Worm (Caenorhabditis elegans) whole organism, L3 larva: ENCODE data around the gene pstk-1.

Experiments used
- R02D3.7 ChIP-seq: fragments of 150-350 bp; optimal IDR thresholded peaks from 2 replicates; lab custom pipeline; 2014; ENCODE audit warnings: missing biosample characterization, missing genetic modification characterization
- ZK546.5 ChIP-seq: sonication (generic microtip); optimal IDR thresholded peaks from 2 replicates; lab custom pipeline; 2017; ENCODE audit warnings: missing biosample characterization, missing genetic modification characterization
- aly-2 ChIP-seq: fragments of 150-350 bp; optimal IDR thresholded peaks from 2 replicates; lab custom pipeline; 2014; ENCODE audit warnings: missing biosample characterization, missing genetic modification characterization
- ama-1 ChIP-seq: fragments of 150-350 bp; optimal IDR thresholded peaks from 2 replicates; lab custom pipeline; 2018
- ceh-16 ChIP-seq: sonication (generic microtip); optimal IDR thresholded peaks from 2 replicates; lab custom pipeline; 2017; ENCODE audit warnings: missing biosample characterization, missing genetic modification characterization
- ceh-28 ChIP-seq: fragments of 150-350 bp; optimal IDR thresholded peaks from 2 replicates; lab custom pipeline; 2014; ENCODE audit warnings: missing biosample characterization, missing genetic modification reagents, missing genetic modification characterization
- ceh-82 ChIP-seq: fragments of 150-350 bp; optimal IDR thresholded peaks from 2 replicates; lab custom pipeline; 2014; ENCODE audit warnings: missing biosample characterization, missing genetic modification characterization
- ceh-9 ChIP-seq: sonication (generic microtip); optimal IDR thresholded peaks from 2 replicates; lab custom pipeline; 2018; ENCODE audit warnings: missing biosample characterization, missing genetic modification characterization
- daf-12 ChIP-seq: fragments of 150-350 bp; optimal IDR thresholded peaks from 2 replicates; lab custom pipeline; 2014; ENCODE audit warnings: missing biosample characterization, missing genetic modification reagents, missing genetic modification characterization
- egl-27 ChIP-seq: sonication (generic microtip); optimal IDR thresholded peaks from 4 replicates; lab custom pipeline; 2017; ENCODE audit warnings: missing biosample characterization, missing genetic modification reagents, missing genetic modification characterization
- egl-5 ChIP-seq: fragments of 150-350 bp; optimal IDR thresholded peaks from 2 replicates; lab custom pipeline; 2017; ENCODE audit warnings: missing biosample characterization, missing genetic modification reagents, missing genetic modification characterization, inconsistent platforms
- elt-1 ChIP-seq: fragments of 150-350 bp; optimal IDR thresholded peaks from 2 replicates; lab custom pipeline; 2014; ENCODE audit warnings: missing biosample characterization, missing genetic modification characterization
- elt-2 ChIP-seq: sonication (generic microtip); optimal IDR thresholded peaks from 2 replicates; lab custom pipeline; 2016; ENCODE audit warnings: missing genetic modification reagents, mild to moderate bottlenecking, missing genetic modification characterization, missing compliant biosample characterization
- elt-3 ChIP-seq, 3 experiments: fragments of 150-350 bp in 1 of 3; sonication (generic microtip) in 2 of 3; optimal IDR thresholded peaks; 2 replicates in 2 of 3; 4 replicates in 1 of 3; lab custom pipeline; 2014 to 2017; ENCODE audit warnings: missing biosample characterization in 3 of 3, missing genetic modification characterization in 3 of 3
- eor-1 ChIP-seq, 2 experiments: fragments of 150-350 bp; optimal IDR thresholded peaks; 2 replicates each; lab custom pipeline; 2014 to 2018; ENCODE audit warnings: missing biosample characterization in 2 of 2, missing genetic modification characterization in 2 of 2
- fkh-10 ChIP-seq: sonication (generic microtip); optimal IDR thresholded peaks from 2 replicates; lab custom pipeline; 2017; ENCODE audit warnings: missing biosample characterization, missing genetic modification reagents, missing genetic modification characterization
- fkh-2 ChIP-seq: fragments of 150-350 bp; optimal IDR thresholded peaks from 2 replicates; lab custom pipeline; 2014; ENCODE audit warnings: missing biosample characterization, missing genetic modification reagents, missing genetic modification characterization
- fos-1 ChIP-seq: fragments of 150-350 bp; optimal IDR thresholded peaks from 2 replicates; lab custom pipeline; 2014; ENCODE audit warnings: missing biosample characterization, missing genetic modification characterization
- hmg-11 ChIP-seq: sonication (generic microtip); optimal IDR thresholded peaks from 2 replicates; lab custom pipeline; 2016; ENCODE audit warnings: missing genetic modification characterization, missing compliant biosample characterization
- lin-15B ChIP-seq: fragments of 150-350 bp; optimal IDR thresholded peaks from 2 replicates; lab custom pipeline; 2014; ENCODE audit warnings: missing biosample characterization, missing genetic modification characterization
- lin-39 ChIP-seq: fragments of 150-350 bp; optimal IDR thresholded peaks from 2 replicates; lab custom pipeline; 2018; ENCODE audit warnings: missing biosample characterization, missing genetic modification reagents, missing genetic modification characterization
- mdl-1 ChIP-seq: fragments of 150-350 bp; optimal IDR thresholded peaks from 2 replicates; lab custom pipeline; 2014; ENCODE audit warnings: missing biosample characterization, missing genetic modification characterization
- mml-1 ChIP-seq: fragments of 150-350 bp; sonication (generic microtip); optimal IDR thresholded peaks from 3 replicates; lab custom pipeline; 2014; ENCODE audit warnings: missing biosample characterization, missing genetic modification characterization
- nfya-1 ChIP-seq: sonication (generic microtip); optimal IDR thresholded peaks from 2 replicates; lab custom pipeline; 2017; ENCODE audit warnings: missing genetic modification characterization, mild to moderate bottlenecking, missing compliant biosample characterization, antibody characterized with exemption, moderate library complexity; ENCODE audit not compliant: insufficient read depth
- nhr-12 ChIP-seq: fragments of 150-350 bp; optimal IDR thresholded peaks from 2 replicates; lab custom pipeline; 2014; ENCODE audit warnings: missing biosample characterization, missing genetic modification characterization
- nhr-23 ChIP-seq: fragments of 150-350 bp; optimal IDR thresholded peaks from 2 replicates; lab custom pipeline; 2014; ENCODE audit warnings: missing biosample characterization, missing genetic modification reagents, missing genetic modification characterization
- nhr-237 ChIP-seq: fragments of 150-350 bp; optimal IDR thresholded peaks from 2 replicates; lab custom pipeline; 2014; ENCODE audit warnings: missing biosample characterization, missing genetic modification characterization
- nhr-25 ChIP-seq: sonication (generic microtip); optimal IDR thresholded peaks from 2 replicates; lab custom pipeline; 2017; ENCODE audit warnings: missing biosample characterization, missing genetic modification characterization
- nhr-28 ChIP-seq: fragments of 150-350 bp; optimal IDR thresholded peaks from 2 replicates; lab custom pipeline; 2014; ENCODE audit warnings: missing biosample characterization, missing genetic modification characterization
- nhr-43 ChIP-seq: sonication (generic microtip); optimal IDR thresholded peaks from 2 replicates; lab custom pipeline; 2016; ENCODE audit warnings: mild to moderate bottlenecking, missing genetic modification characterization, missing compliant biosample characterization; ENCODE audit not compliant: poor library complexity, severe bottlenecking
- nhr-77 ChIP-seq: fragments of 150-350 bp; optimal IDR thresholded peaks from 2 replicates; lab custom pipeline; 2014; ENCODE audit warnings: missing biosample characterization, missing genetic modification characterization
- pha-4 ChIP-seq: fragments of 150-350 bp; optimal IDR thresholded peaks from 2 replicates; lab custom pipeline; 2014; ENCODE audit warnings: missing biosample characterization, missing genetic modification reagents, missing genetic modification characterization
- pqm-1 ChIP-seq: fragments of 150-350 bp; optimal IDR thresholded peaks from 2 replicates; lab custom pipeline; 2017; ENCODE audit warnings: missing biosample characterization, missing genetic modification characterization, inconsistent platforms
- sea-2 ChIP-seq: fragments of 150-350 bp; sonication (generic microtip); optimal IDR thresholded peaks from 4 replicates; lab custom pipeline; 2014; ENCODE audit warnings: missing biosample characterization, missing genetic modification reagents, missing genetic modification characterization
- skn-1 ChIP-seq: fragments of 150-350 bp; optimal IDR thresholded peaks from 2 replicates; lab custom pipeline; 2014; ENCODE audit warnings: missing biosample characterization, missing genetic modification characterization
- snpc-4 ChIP-seq: fragments of 150-350 bp; optimal IDR thresholded peaks from 2 replicates; lab custom pipeline; 2014; ENCODE audit warnings: missing biosample characterization, missing genetic modification characterization
- tbx-2 ChIP-seq: sonication (generic microtip); optimal IDR thresholded peaks from 2 replicates; lab custom pipeline; 2016; ENCODE audit warnings: mild to moderate bottlenecking, missing genetic modification characterization, missing compliant biosample characterization
- unc-39 ChIP-seq: sonication (generic microtip); optimal IDR thresholded peaks from 4 replicates; lab custom pipeline; 2017; ENCODE audit warnings: missing biosample characterization, missing genetic modification characterization
- unc-62 ChIP-seq: fragments of 150-350 bp; sonication (generic microtip); optimal IDR thresholded peaks from 4 replicates; lab custom pipeline; 2014; ENCODE audit warnings: missing biosample characterization, missing genetic modification reagents, missing genetic modification characterization
- zag-1 ChIP-seq: fragments of 150-350 bp; optimal IDR thresholded peaks from 2 replicates; lab custom pipeline; 2014; ENCODE audit warnings: missing biosample characterization, missing genetic modification characterization
- ztf-11 ChIP-seq: fragments of 150-350 bp; optimal IDR thresholded peaks from 2 replicates; lab custom pipeline; 2014; ENCODE audit warnings: missing biosample characterization, missing genetic modification characterization

The pstk-1 gene

DNA sequence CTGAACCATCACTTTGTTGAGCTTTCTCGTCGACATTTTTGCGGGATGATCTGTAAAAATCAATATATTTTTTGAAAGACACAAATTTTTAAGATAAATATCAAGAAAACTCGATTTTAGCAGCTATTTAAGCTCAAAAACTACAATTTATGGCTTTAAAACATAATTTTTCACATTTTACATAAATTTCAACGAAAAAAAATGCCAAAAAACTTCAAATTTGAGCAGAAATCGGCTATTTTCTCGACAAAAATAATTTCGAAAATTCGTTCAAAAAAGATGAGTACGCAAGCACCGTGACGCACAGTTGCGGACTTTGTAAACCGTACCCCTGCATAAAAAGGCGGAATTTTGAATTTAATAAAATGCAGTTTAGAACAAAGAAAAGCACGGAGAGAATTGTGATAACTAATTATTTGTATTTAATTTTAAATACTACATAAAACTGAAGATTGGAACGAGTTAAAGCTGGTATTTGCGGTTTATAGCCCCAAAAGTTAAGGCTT, 36.8 kb upstream of the pstk-1 start, which contains the start of gene snr-6:
Gene snr-6, minus strand, starts transcription at position 51 of the 506 bp plus-strand sequence.
- TF ChIP-seq ceh-82 (tag; lab: Kevin White, UChicago) (no peak), elt-3 (tag; optimal IDR thresholded peaks at IDR 0.05; lab: Kevin White, UChicago) (no peak), fkh-10 (GFP tag; lab: Kevin White, UChicago) (no peak), ceh-28 (tag; lab: Kevin White, UChicago) (peak; percentile 48), lin-39 (peak; percentile 47), fos-1 (tag; lab: Kevin White, UChicago) (no peak), ama-1 (lab: Kevin White, UChicago) (no peak), lin-15B (tag; lab: Kevin White, UChicago) (peak; percentile 86), elt-1 (tag; lab: Kevin White, UChicago) (no peak), unc-62 (no peak), pqm-1 (no peak), nhr-12 (no peak), mml-1 (no peak), egl-27 (tag; lab: Kevin White, UChicago) (no peak), R02D3.7 (tag; lab: Kevin White, UChicago) (peak; percentile 35), nfya-1 (tag; lab: Kevin White, UChicago) (peak; percentile 96), egl-5 (tag; lab: Kevin White, UChicago) (peak; percentile 32), hmg-11 (peak; percentile 40), nhr-25 (peak; percentile 29), nhr-237 (tag; lab: Kevin White, UChicago) (no peak), nhr-23 (peak; percentile 69), unc-39 (tag; lab: Kevin White, UChicago) (no peak), pha-4 (tag; lab: Kevin White, UChicago) (peak; percentile 83), snpc-4 (peak; percentile 30), skn-1 (tag; lab: Kevin White, UChicago) (peak; percentile 63)
- TF ChIP-seq, all 47 proteins: peak for 12

DNA sequence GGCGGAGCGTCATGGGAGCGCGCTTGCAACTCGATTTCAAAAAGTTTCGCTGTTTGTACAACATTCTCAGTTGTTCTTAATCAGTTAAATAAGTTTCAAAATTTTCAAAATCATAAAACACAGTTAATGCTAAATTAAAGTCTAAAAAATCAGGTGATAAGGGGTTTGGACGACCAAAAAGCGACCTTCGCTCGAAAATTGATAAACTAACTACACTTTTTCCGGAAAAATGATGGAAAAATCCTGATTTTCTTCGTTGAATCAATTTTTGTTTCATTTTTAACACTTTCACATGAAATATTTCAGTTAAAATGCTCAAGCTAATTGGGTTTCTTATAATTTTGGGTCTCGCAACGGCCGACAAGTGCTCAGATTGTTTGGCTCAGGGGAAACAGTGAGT, 36.2 kb upstream of the pstk-1 start, which contains the start of gene Y49E10.16:
Gene Y49E10.16, plus strand, starts transcription at position 301 of the 400 bp plus-strand sequence.
- TF ChIP-seq eor-1 (tag; optimal IDR thresholded peaks at IDR 0.05; lab: Kevin White, UChicago) (no peak), nhr-43 (tag; lab: Kevin White, UChicago) (no peak), nhr-28 (tag; lab: Kevin White, UChicago) (no peak), daf-12 (tag; lab: Kevin White, UChicago) (no peak), sea-2 (GFP tag; lab: Kevin White, UChicago) (no peak), elt-2 (tag; lab: Kevin White, UChicago) (peak; percentile 30), mdl-1 (tag; lab: Kevin White, UChicago) (no peak), nhr-25 (no peak), mml-1 (no peak), pqm-1 (peak; percentile 24)

DNA sequence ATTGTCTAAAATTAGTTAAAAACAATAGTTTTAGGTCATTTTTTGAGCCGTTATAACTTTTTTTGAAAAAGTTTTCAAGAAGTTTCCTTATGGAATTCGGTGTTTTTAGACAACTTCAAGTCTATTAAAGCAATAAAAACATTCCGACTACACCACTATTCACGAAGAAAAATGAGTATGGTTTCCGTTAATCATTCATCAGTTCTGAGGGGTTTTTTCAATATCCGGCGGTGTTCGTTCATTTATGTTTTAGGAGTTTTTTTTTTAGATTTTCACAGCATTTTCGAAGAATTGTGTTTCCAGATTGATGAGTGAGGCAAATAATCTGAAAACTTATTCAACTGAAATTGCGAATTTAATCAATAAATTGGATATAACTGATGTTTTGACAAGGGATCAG, 32.3 kb upstream of the pstk-1 start, which contains the start of gene Y49E10.27:
Gene Y49E10.27, plus strand, starts transcription at position 301 of the 400 bp plus-strand sequence.
- TF ChIP-seq ZK546.5 (tag; lab: Kevin White, UChicago) (no peak), nhr-77 (tag; lab: Kevin White, UChicago) (no peak), lin-15B (tag; lab: Kevin White, UChicago) (no peak), hmg-11 (no peak), pqm-1 (no peak), elt-1 (tag; lab: Kevin White, UChicago) (no peak), egl-27 (tag; lab: Kevin White, UChicago) (no peak), unc-62 (no peak), ama-1 (lab: Kevin White, UChicago) (no peak), nhr-28 (tag; lab: Kevin White, UChicago) (no peak), nhr-25 (no peak), nhr-12 (no peak), ceh-82 (tag; lab: Kevin White, UChicago) (no peak), ceh-16 (no peak), fos-1 (tag; lab: Kevin White, UChicago) (no peak)

DNA sequence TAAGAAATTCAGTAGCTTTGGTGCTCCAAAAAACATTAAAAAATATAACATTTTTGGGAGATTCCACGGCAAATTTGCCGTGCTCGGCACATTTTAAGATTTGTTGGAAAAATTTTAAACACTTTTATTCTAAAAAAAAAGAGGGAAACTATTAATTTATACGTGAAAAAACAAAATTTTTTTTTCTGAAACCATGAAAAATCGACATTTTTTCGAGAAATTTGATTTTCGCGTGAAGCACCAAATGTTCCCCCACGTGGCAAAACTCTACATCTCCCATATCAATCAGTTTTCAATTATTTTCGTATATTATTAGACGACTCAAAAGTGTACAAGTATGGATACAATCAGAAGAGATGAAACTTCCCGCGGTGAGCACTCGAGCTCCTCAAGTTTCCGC, 30.2 kb upstream of the pstk-1 start, which contains the start of gene fbxa-218:
Gene fbxa-218, plus strand, starts transcription at position 301 of the 400 bp plus-strand sequence.
- TF ChIP-seq ztf-11 (tag; lab: Kevin White, UChicago) (no peak), ceh-16 (no peak), aly-2 (tag; lab: Kevin White, UChicago) (no peak), R02D3.7 (tag; lab: Kevin White, UChicago) (no peak), fos-1 (tag; lab: Kevin White, UChicago) (no peak), lin-39 (no peak), tbx-2 (tag; lab: Kevin White, UChicago) (no peak), fkh-2 (tag; lab: Kevin White, UChicago) (no peak), pqm-1 (no peak), ceh-9 (tag; lab: Kevin White, UChicago) (no peak), eor-1 (tag; optimal IDR thresholded peaks at IDR 0.05; lab: Kevin White, UChicago) (no peak), ZK546.5 (tag; lab: Kevin White, UChicago) (no peak), elt-3 (tag; optimal IDR thresholded peaks at IDR 0.05; lab: Kevin White, UChicago) (no peak), zag-1 (no peak), nhr-25 (no peak), nfya-1 (tag; lab: Kevin White, UChicago) (no peak)
